Fruit fly (Drosophila melanogaster): ENCODE data around the gene CG43074.

Gene CG43074

DNA sequence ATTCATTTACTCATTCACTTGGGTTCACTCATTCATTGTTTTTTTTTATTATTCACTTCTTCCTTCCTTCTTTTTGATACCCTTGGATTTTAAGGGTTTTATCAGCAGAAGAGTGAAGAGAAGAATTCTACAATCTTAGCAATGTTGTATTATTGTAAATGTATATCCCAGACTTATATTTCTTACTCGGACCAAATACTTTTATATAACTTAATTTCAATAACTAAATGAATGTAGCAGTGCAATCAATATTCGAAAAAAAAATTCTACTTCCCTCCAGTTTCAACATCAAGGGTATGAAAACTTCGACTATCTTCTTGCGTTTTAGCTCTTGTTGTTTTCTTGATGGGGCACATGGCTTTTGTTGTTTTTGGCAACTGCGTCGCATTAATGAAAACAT lies 34.0 kb downstream of the CG43074 start (continued):
- peak; percentile 39 for TF ChIP-seq Xbp1 (GFP tag; optimal IDR thresholded peaks at IDR 0.05)
- peak; percentile 5 for TF ChIP-seq Atf-2 (GFP tag; optimal IDR thresholded peaks at IDR 0.05)
- no peak for TF ChIP-seq scrt (GFP tag; optimal IDR thresholded peaks at IDR 0.05)
- 0 out of 3 replicates have a peak, but pooled peaks have one; percentile 29 for TF ChIP-seq z (GFP tag; IDR thresholded peaks at IDR 0.05)
- peak; percentile 37 for TF ChIP-seq CG17568 (GFP tag; optimal IDR thresholded peaks at IDR 0.05)
- TF ChIP-seq CG12769 (tag; optimal IDR thresholded peaks at IDR 0.05) = no peak
- TF ChIP-seq CG31224 (GFP tag; IDR thresholded peaks at IDR 0.05) = no peak
- no peak for TF ChIP-seq HmgD (GFP tag; optimal IDR thresholded peaks at IDR 0.05)
- 0 out of 2 replicates have a peak, but pooled peaks have one; percentile 40 for TF ChIP-seq Rfx (GFP tag; IDR thresholded peaks at IDR 0.05)
- TF ChIP-seq CG2116 (GFP tag; optimal IDR thresholded peaks at IDR 0.05) = no peak
- TF ChIP-seq Rx (GFP tag; IDR thresholded peaks at IDR 0.05) = no peak
- peak; percentile 11 for TF ChIP-seq gcm (GFP tag; optimal IDR thresholded peaks at IDR 0.05)
- peak; percentile 42 for TF ChIP-seq CG11504 (tag; optimal IDR thresholded peaks at IDR 0.05)
- peak; percentile 82 for TF ChIP-seq sens (GFP tag)
- no peak for TF ChIP-seq Hey (tag; optimal IDR thresholded peaks at IDR 0.05)
- peak; percentile 31 for TF ChIP-seq CG18262 (tag; optimal IDR thresholded peaks at IDR 0.05)
- TF ChIP-seq CG17186 (GFP tag; optimal IDR thresholded peaks at IDR 0.05) = no peak
- peak; percentile 57 for TF ChIP-seq dmrt11E (tag; optimal IDR thresholded peaks at IDR 0.05)
- TF ChIP-seq CG14860 (GFP tag; IDR thresholded peaks at IDR 0.05; ENCODE audit: partially characterized antibody) = no peak
- no peak for TF ChIP-seq pzg (GFP tag; optimal IDR thresholded peaks at IDR 0.05)
- TF ChIP-seq Oli (tag; optimal IDR thresholded peaks at IDR 0.05) = peak; percentile 43
- peak; percentile 8; the same call in 1 of the 2 replicates for TF ChIP-seq CG17328 (GFP tag; IDR thresholded peaks at IDR 0.05)
- peak; percentile 92 for TF ChIP-seq D19B (GFP tag; optimal IDR thresholded peaks at IDR 0.05)
- TF ChIP-seq CG8281 (tag; optimal IDR thresholded peaks at IDR 0.05) = peak; percentile 79
- no peak for TF ChIP-seq Aef1 (GFP tag; IDR thresholded peaks at IDR 0.05)
- no peak for TF ChIP-seq bab2 (GFP tag; optimal IDR thresholded peaks at IDR 0.05)
- TF ChIP-seq CG1529 (GFP tag; optimal IDR thresholded peaks at IDR 0.05) = no peak
- no peak for TF ChIP-seq mld (GFP tag; IDR thresholded peaks at IDR 0.05; ENCODE audit: partially characterized antibody)
- no peak for TF ChIP-seq CG2202 (tag; optimal IDR thresholded peaks at IDR 0.05)
- peak; percentile 37 for TF ChIP-seq sqz (GFP tag; optimal IDR thresholded peaks at IDR 0.05)
- TF ChIP-seq Meics (GFP tag; optimal IDR thresholded peaks at IDR 0.05) = peak; percentile 9
- peak in 1 of 2 experiments; percentile 33 for TF ChIP-seq pan (optimal IDR thresholded peaks at IDR 0.05)
- TF ChIP-seq pan (GFP tag; optimal IDR thresholded peaks at IDR 0.05 in 1 of 2, IDR thresholded peaks at IDR 0.05 in 1 of 2) = no peak
- TF ChIP-seq phol (tag; optimal IDR thresholded peaks at IDR 0.05) = peak; percentile 13
- no peak for TF ChIP-seq CG8944 (GFP tag; optimal IDR thresholded peaks at IDR 0.05)
- TF ChIP-seq CG7839 (tag; optimal IDR thresholded peaks at IDR 0.05) = peak; percentile 46
- peak; percentile 32 for TF ChIP-seq tio (GFP tag; optimal IDR thresholded peaks at IDR 0.05)
- no peak for TF ChIP-seq vfl (GFP tag; optimal IDR thresholded peaks at IDR 0.05)
- peak; percentile 31 for TF ChIP-seq CG17385 (GFP tag; optimal IDR thresholded peaks at IDR 0.05)
- no peak for TF ChIP-seq gcm2 (GFP tag; optimal IDR thresholded peaks at IDR 0.05)
- peak; percentile 17 for TF ChIP-seq CG3838 (GFP tag; optimal IDR thresholded peaks at IDR 0.05)
- TF ChIP-seq CoRest (tag; optimal IDR thresholded peaks at IDR 0.05) = peak; percentile 63
- TF ChIP-seq CG13624 (GFP tag; optimal IDR thresholded peaks at IDR 0.05) = peak; percentile 35
- TF ChIP-seq CG16863 (GFP tag; optimal IDR thresholded peaks at IDR 0.05) = peak; percentile 21
- no peak for TF ChIP-seq CG1832 (GFP tag; optimal IDR thresholded peaks at IDR 0.05)
- peak; percentile 16 for TF ChIP-seq CG3281 (GFP tag; optimal IDR thresholded peaks at IDR 0.05)
- TF ChIP-seq dpn (GFP tag; optimal IDR thresholded peaks at IDR 0.05) = peak; percentile 23 to 42
- TF ChIP-seq gro (GFP tag; optimal IDR thresholded peaks at IDR 0.05) = peak; percentile 8
- no peak for TF ChIP-seq maf-S (GFP tag; optimal IDR thresholded peaks at IDR 0.05)
- peak; percentile 21 for TF ChIP-seq CG8388 (GFP tag; optimal IDR thresholded peaks at IDR 0.05)
- TF ChIP-seq CG15601 (tag; optimal IDR thresholded peaks at IDR 0.05) = peak; percentile 15
